Fruit fly (Drosophila melanogaster) whole organism, wandering third instar larva: ENCODE data around the gene MED24.
"Not testable (repeated sequence)": the region's sequence is repeated elsewhere in the genome, so short reads cannot be mapped to it uniquely, and the experiment has no call there.

Experiments
- Abd-B ChIP-seq: fragments of >200 bp; optimal IDR thresholded peaks from 2 replicates; lab custom pipeline; 2017; ENCODE audit warnings: missing biosample characterization, missing genetic modification characterization
- CG32264 ChIP-seq: fragments of 200-800 bp; sonication (Bioruptor generic); optimal IDR thresholded peaks from 2 replicates; lab custom pipeline; 2016; ENCODE audit warnings: missing biosample characterization, missing genetic modification characterization
- CrebA ChIP-seq: fragments of 200-800 bp; sonication (Bioruptor generic); optimal IDR thresholded peaks from 2 replicates; lab custom pipeline; 2016; ENCODE audit warnings: missing biosample characterization, mild to moderate bottlenecking, missing genetic modification characterization, borderline replicate concordance
- Dfd ChIP-seq: fragments of >200 bp; optimal IDR thresholded peaks from 2 replicates; lab custom pipeline; 2017; ENCODE audit warnings: missing biosample characterization, missing genetic modification characterization
- Dif ChIP-seq: fragments of 200-275, 200-300 bp; sonication (Bioruptor generic); optimal IDR thresholded peaks from 2 replicates; lab custom pipeline; 2018; ENCODE audit warnings: missing biosample characterization, missing genetic modification characterization; ENCODE audit not compliant: partially characterized antibody
- GATAd ChIP-seq: sonication (Bioruptor generic); optimal IDR thresholded peaks from 2 replicates; lab custom pipeline; 2016; ENCODE audit warnings: missing biosample characterization, missing genetic modification characterization
- HLH106 ChIP-seq: fragments of 200-800 bp; optimal IDR thresholded peaks from 3 replicates; lab custom pipeline; 2019; ENCODE audit warnings: missing biosample characterization, mild to moderate bottlenecking, missing genetic modification characterization, moderate library complexity
- Hnf4 ChIP-seq: fragments of 200-800 bp; sonication (Bioruptor generic); optimal IDR thresholded peaks from 2 replicates; lab custom pipeline; 2016; ENCODE audit warnings: missing biosample characterization, mild to moderate bottlenecking, missing genetic modification characterization
- Hr78 ChIP-seq: fragments of >200 bp; optimal IDR thresholded peaks from 2 replicates; lab custom pipeline; 2017; ENCODE audit warnings: missing biosample characterization, missing genetic modification characterization
- Hr83 ChIP-seq: fragments of 200-300 bp; sonication (Bioruptor generic); optimal IDR thresholded peaks from 2 replicates; lab custom pipeline; 2016; ENCODE audit warnings: missing biosample characterization, mild to moderate bottlenecking, missing genetic modification characterization, moderate library complexity; ENCODE audit not compliant: poor library complexity, severe bottlenecking
- Mio ChIP-seq: sonication (Bioruptor generic); optimal IDR thresholded peaks from 2 replicates; lab custom pipeline; 2016; ENCODE audit warnings: missing biosample characterization, missing genetic modification characterization
- Myc ChIP-seq: fragments of >200 bp; optimal IDR thresholded peaks from 2 replicates; lab custom pipeline; 2017
- N ChIP-seq: fragments of >200 bp; optimal IDR thresholded peaks from 2 replicates; lab custom pipeline; 2018; ENCODE audit warnings: missing biosample characterization, missing external identifiers, missing genetic modification characterization
- OdsH ChIP-seq: fragments of 200-800 bp; sonication (Bioruptor generic); optimal IDR thresholded peaks from 2 replicates; lab custom pipeline; 2016; ENCODE audit warnings: missing biosample characterization, mild to moderate bottlenecking, missing genetic modification characterization
- Rel ChIP-seq, 2 experiments: fragments of 200-800 bp; sonication (Bioruptor generic) in 1 of 2; optimal IDR thresholded peaks; 2 replicates in 1 of 2; 3 replicates in 1 of 2; lab custom pipeline; 2016 to 2019; ENCODE audit warnings: mild to moderate bottlenecking in 2 of 2, missing biosample characterization in 2 of 2, missing genetic modification characterization in 2 of 2, moderate library complexity in 1 of 2
- Sp1 ChIP-seq: fragments of 200-800 bp; sonication (Bioruptor generic); optimal IDR thresholded peaks from 3 replicates; lab custom pipeline; 2019; ENCODE audit warnings: missing biosample characterization, mild to moderate bottlenecking, missing genetic modification characterization, moderate library complexity
- br ChIP-seq: fragments of 200-800 bp; sonication (Bioruptor generic); optimal IDR thresholded peaks from 2 replicates; lab custom pipeline; 2016; ENCODE audit warnings: missing biosample characterization, missing genetic modification characterization
- brk ChIP-seq: fragments of 200-800 bp; sonication (Bioruptor generic); optimal IDR thresholded peaks from 2 replicates; lab custom pipeline; 2016; ENCODE audit warnings: missing biosample characterization, mild to moderate bottlenecking, missing genetic modification characterization
- dl ChIP-seq, 2 experiments: fragments of 175-275, 200-275 bp in 1 of 2; fragments of 200-275 bp in 1 of 2; sonication (Bioruptor generic); optimal IDR thresholded peaks; lab custom pipeline; 2018; ENCODE audit warnings: mild to moderate bottlenecking in 2 of 2, missing biosample characterization in 2 of 2, missing genetic modification characterization in 2 of 2, moderate library complexity in 2 of 2; ENCODE audit not compliant: partially characterized antibody in 2 of 2, insufficient read depth in 1 of 2
- dmrt93B ChIP-seq: fragments of 200-800 bp; sonication (Bioruptor generic); optimal IDR thresholded peaks from 2 replicates; lab custom pipeline; 2018; ENCODE audit warnings: missing biosample characterization, mild to moderate bottlenecking, missing genetic modification characterization
- ey ChIP-seq: fragments of 200-800 bp; sonication (Bioruptor generic); optimal IDR thresholded peaks from 2 replicates; lab custom pipeline; 2016; ENCODE audit warnings: missing biosample characterization, missing genetic modification characterization
- foxo ChIP-seq, 2 experiments: fragments of 200-800 bp; sonication (Bioruptor generic); optimal IDR thresholded peaks; 2 replicates in 1 of 2; 3 replicates in 1 of 2; lab custom pipeline; 2016 to 2017; ENCODE audit warnings: missing biosample characterization in 2 of 2, missing genetic modification characterization in 2 of 2
- fru ChIP-seq: fragments of 200-800 bp; sonication (Bioruptor generic); optimal IDR thresholded peaks from 3 replicates; lab custom pipeline; 2016; ENCODE audit warnings: missing biosample characterization, mild to moderate bottlenecking, missing genetic modification characterization
- h ChIP-seq: fragments of 200-800 bp; sonication (Bioruptor generic); optimal IDR thresholded peaks from 3 replicates; lab custom pipeline; 2016; ENCODE audit warnings: missing biosample characterization, mild to moderate bottlenecking, missing genetic modification characterization
- jim ChIP-seq: fragments of 175-275, 200-325 bp; sonication (Bioruptor generic); optimal IDR thresholded peaks from 2 replicates; lab custom pipeline; 2016; ENCODE audit warnings: missing biosample characterization, mild to moderate bottlenecking, missing genetic modification characterization
- pan ChIP-seq: fragments of >200 bp; optimal IDR thresholded peaks from 2 replicates; lab custom pipeline; 2017
- psq ChIP-seq: fragments of 200-800 bp; sonication (Bioruptor generic); optimal IDR thresholded peaks from 3 replicates; lab custom pipeline; 2017; ENCODE audit warnings: missing biosample characterization, mild to moderate bottlenecking, missing genetic modification characterization, moderate library complexity
- rgr ChIP-seq: fragments of 200-800 bp; sonication (Bioruptor generic); optimal IDR thresholded peaks from 3 replicates; lab custom pipeline; 2016; ENCODE audit warnings: missing biosample characterization, mild to moderate bottlenecking, missing genetic modification characterization
- sage ChIP-seq: fragments of 200-800 bp; sonication (Bioruptor generic); optimal IDR thresholded peaks from 2 replicates; lab custom pipeline; 2016; ENCODE audit warnings: missing biosample characterization, mild to moderate bottlenecking, missing genetic modification characterization
- tai ChIP-seq: sonication (Bioruptor generic); optimal IDR thresholded peaks from 2 replicates; lab custom pipeline; 2016; ENCODE audit warnings: missing biosample characterization, missing genetic modification characterization
- usp ChIP-seq: fragments of >200 bp; optimal IDR thresholded peaks from 2 replicates; lab custom pipeline; 2017; ENCODE audit warnings: missing biosample characterization, missing genetic modification characterization

The MED24 gene

dm6 chr3L:8218883-8219282 is 27.8 kb downstream of the MED24 start, which contains the start of gene CG13674:
Gene CG13674 (minus strand): TSS chr3L:8218983.
- TF ChIP-seq Mio (no peak), Abd-B (no peak), psq (GFP tag; lab: Kevin White, UChicago) (no peak), fru (no peak), Rel (GFP tag; optimal IDR thresholded peaks at IDR 0.05; lab: Kevin White, UChicago) (no peak), Rel (tag; optimal IDR thresholded peaks at IDR 0.05; lab: Kevin White, UChicago) (no peak), Myc (no peak), Dif (GFP tag; lab: Kevin White, UChicago) (no peak), dmrt93B (GFP tag; lab: Kevin White, UChicago) (no peak), sage (no peak), pan (no peak), GATAd (GFP tag; lab: Kevin White, UChicago) (no peak), ey (GFP tag; lab: Kevin White, UChicago) (no peak)

dm6 chr3L:8219687-8220086 is 28.6 kb downstream of the MED24 start:
- no peak for TF ChIP-seq foxo (GFP tag; optimal IDR thresholded peaks at IDR 0.05; lab: Kevin White, UChicago)
- TF ChIP-seq ey (GFP tag; lab: Kevin White, UChicago) = no peak
- no peak for TF ChIP-seq br (GFP tag; lab: Kevin White, UChicago)
- TF ChIP-seq Rel (GFP tag; optimal IDR thresholded peaks at IDR 0.05; lab: Kevin White, UChicago) = no peak
- TF ChIP-seq Rel (tag; optimal IDR thresholded peaks at IDR 0.05; lab: Kevin White, UChicago) = no peak
- TF ChIP-seq tai = no peak
- no peak for TF ChIP-seq jim (GFP tag; lab: Kevin White, UChicago)
- no peak for TF ChIP-seq Dfd (GFP tag; lab: Kevin White, UChicago)
- TF ChIP-seq Myc = no peak
- TF ChIP-seq N = no peak
- TF ChIP-seq h (GFP tag; lab: Kevin White, UChicago) = no peak
- no peak for TF ChIP-seq brk (GFP tag; lab: Kevin White, UChicago)
- TF ChIP-seq usp = no peak
- no peak for TF ChIP-seq Hr78 (GFP tag; lab: Kevin White, UChicago)
- TF ChIP-seq CrebA = no peak
- TF ChIP-seq OdsH (GFP tag; lab: Kevin White, UChicago) = no peak
- TF ChIP-seq CG32264 (GFP tag; lab: Kevin White, UChicago) = no peak
- no peak for TF ChIP-seq sage
- TF ChIP-seq, all 38 proteins: peak for 0

dm6 chr3L:8221835-8222234 is 30.8 kb downstream of the MED24 start, which contains the start of gene CG13678:
Gene CG13678 (plus strand): TSS chr3L:8222141.
- TF ChIP-seq rgr (GFP tag; lab: Kevin White, UChicago) (no peak), Hr83 (GFP tag; lab: Kevin White, UChicago) (no peak), GATAd (GFP tag; lab: Kevin White, UChicago) (no peak), Dif (GFP tag; lab: Kevin White, UChicago) (no peak), h (GFP tag; lab: Kevin White, UChicago) (no peak), ey (GFP tag; lab: Kevin White, UChicago) (no peak), N (no peak), br (GFP tag; lab: Kevin White, UChicago) (no peak), dl (GFP tag; optimal IDR thresholded peaks at IDR 0.05; lab: Kevin White, UChicago; ENCODE audit: insufficient read depth in 1 of 2, partially characterized antibody in 2 of 2) (no peak), usp (no peak), Hr78 (GFP tag; lab: Kevin White, UChicago) (no peak)

dm6 chr3L:8228924-8229323 is 37.9 kb downstream of the MED24 start, which contains the start of gene eIF4E3:
Gene eIF4E3 (plus strand): TSS chr3L:8229224.
- TF ChIP-seq Sp1 (GFP tag; lab: Kevin White, UChicago) (no peak), Hnf4 (GFP tag; lab: Kevin White, UChicago) (no peak), dl (GFP tag; optimal IDR thresholded peaks at IDR 0.05; lab: Kevin White, UChicago; ENCODE audit: insufficient read depth in 1 of 2, partially characterized antibody in 2 of 2) (no peak), Hr83 (GFP tag; lab: Kevin White, UChicago) (no peak), dmrt93B (GFP tag; lab: Kevin White, UChicago) (no peak), CG32264 (GFP tag; lab: Kevin White, UChicago) (no peak), N (no peak), jim (GFP tag; lab: Kevin White, UChicago) (no peak), brk (GFP tag; lab: Kevin White, UChicago) (no peak)
- TF ChIP-seq, all 38 proteins: peak for 0

dm6 chr3L:8238347-8238746 is 47.3 kb downstream of the MED24 start, which contains the start of gene Dscam4:
Gene Dscam4 (plus strand): TSS chr3L:8238647.
- TF ChIP-seq HLH106 (tag; lab: Kevin White, UChicago); Sp1 (GFP tag; lab: Kevin White, UChicago); pan: not testable (repeated sequence)
